Worm (Caenorhabditis elegans): ENCODE measurements around the gene R01H2.7.

R01H2.7 gene

ce11 chrIII:7080689-7081088 lies 35.1 kb upstream of the R01H2.7 start, which contains the start of gene ZK418.7:
Gene ZK418.7, minus strand, starts transcription at chrIII:7080789.
- no peak for TF ChIP-seq ceh-13 (GFP tag; optimal IDR thresholded peaks at IDR 0.05)
- no peak for TF ChIP-seq flt-1 (GFP tag; IDR thresholded peaks at IDR 0.05)
- TF ChIP-seq aly-1 (tag; optimal IDR thresholded peaks at IDR 0.05): no peak
- no peak for TF ChIP-seq tra-4 (tag; optimal IDR thresholded peaks at IDR 0.05)
- TF ChIP-seq F13C5.2 (tag; optimal IDR thresholded peaks at IDR 0.05): no peak
- TF ChIP-seq sea-1 (GFP tag; conservative IDR thresholded peaks at IDR 0.05): no peak
- TF ChIP-seq pes-1 (GFP tag; IDR thresholded peaks at IDR 0.05): no peak
- TF ChIP-seq hnd-1 (tag; optimal IDR thresholded peaks at IDR 0.05): no peak
- no peak for TF ChIP-seq hmg-4 (GFP tag; optimal IDR thresholded peaks at IDR 0.05)
- TF ChIP-seq tbx-37 (GFP tag; conservative IDR thresholded peaks at IDR 0.05): no peak
- no peak for TF ChIP-seq scrt-1 (GFP tag; IDR thresholded peaks at IDR 0.05)

- TF ChIP-seq tra-4 (tag; optimal IDR thresholded peaks at IDR 0.05) (no peak), ceh-13 (GFP tag; optimal IDR thresholded peaks at IDR 0.05) (no peak), tbx-11 (GFP tag; IDR thresholded peaks at IDR 0.05) (no peak), ets-7 (tag; optimal IDR thresholded peaks at IDR 0.05) (no peak), hnd-1 (tag; optimal IDR thresholded peaks at IDR 0.05) (no peak), flt-1 (GFP tag; IDR thresholded peaks at IDR 0.05) (no peak), F13C5.2 (tag; optimal IDR thresholded peaks at IDR 0.05) (no peak), ama-1 (optimal IDR thresholded peaks at IDR 0.05) (no peak), hmbx-1 (tag; optimal IDR thresholded peaks at IDR 0.05) (no peak), ceh-36 (tag; optimal IDR thresholded peaks at IDR 0.05) (no peak), aly-1 (tag; optimal IDR thresholded peaks at IDR 0.05) (no peak)
Measured at ce11 chrIII:7078737-7079136, 33.2 kb upstream of the R01H2.7 start, which contains the start of gene ZK418.6. Gene ZK418.6, minus strand, starts transcription at chrIII:7078837.

- TF ChIP-seq ets-7 (tag; optimal IDR thresholded peaks at IDR 0.05): no peak
- no peak for TF ChIP-seq hmbx-1 (tag; optimal IDR thresholded peaks at IDR 0.05)
- no peak for TF ChIP-seq tbx-11 (GFP tag; IDR thresholded peaks at IDR 0.05)
- no peak for TF ChIP-seq hmg-4 (GFP tag; optimal IDR thresholded peaks at IDR 0.05)
- no peak for TF ChIP-seq aly-1 (tag; optimal IDR thresholded peaks at IDR 0.05)
- no peak for TF ChIP-seq F13C5.2 (tag; optimal IDR thresholded peaks at IDR 0.05)
- TF ChIP-seq ceh-13 (GFP tag; optimal IDR thresholded peaks at IDR 0.05): no peak
- TF ChIP-seq tbx-37 (GFP tag; conservative IDR thresholded peaks at IDR 0.05): no peak
- no peak for TF ChIP-seq tra-4 (tag; optimal IDR thresholded peaks at IDR 0.05)
- TF ChIP-seq pes-1 (GFP tag; IDR thresholded peaks at IDR 0.05): no peak
- TF ChIP-seq ama-1 (optimal IDR thresholded peaks at IDR 0.05): no peak
- no peak for TF ChIP-seq scrt-1 (GFP tag; IDR thresholded peaks at IDR 0.05)
- no peak for TF ChIP-seq ceh-36 (tag; optimal IDR thresholded peaks at IDR 0.05)
- no peak for TF ChIP-seq hnd-1 (tag; optimal IDR thresholded peaks at IDR 0.05)
- TF ChIP-seq B0310.2 (tag; optimal IDR thresholded peaks at IDR 0.05): no peak
- no peak for TF ChIP-seq sea-1 (GFP tag; conservative IDR thresholded peaks at IDR 0.05)
Measured at ce11 chrIII:7076386-7076785, 30.8 kb upstream of the R01H2.7 start, which contains the start of gene ZK418.13. Gene ZK418.13, minus strand, starts transcription at chrIII:7076486.

DNA sequence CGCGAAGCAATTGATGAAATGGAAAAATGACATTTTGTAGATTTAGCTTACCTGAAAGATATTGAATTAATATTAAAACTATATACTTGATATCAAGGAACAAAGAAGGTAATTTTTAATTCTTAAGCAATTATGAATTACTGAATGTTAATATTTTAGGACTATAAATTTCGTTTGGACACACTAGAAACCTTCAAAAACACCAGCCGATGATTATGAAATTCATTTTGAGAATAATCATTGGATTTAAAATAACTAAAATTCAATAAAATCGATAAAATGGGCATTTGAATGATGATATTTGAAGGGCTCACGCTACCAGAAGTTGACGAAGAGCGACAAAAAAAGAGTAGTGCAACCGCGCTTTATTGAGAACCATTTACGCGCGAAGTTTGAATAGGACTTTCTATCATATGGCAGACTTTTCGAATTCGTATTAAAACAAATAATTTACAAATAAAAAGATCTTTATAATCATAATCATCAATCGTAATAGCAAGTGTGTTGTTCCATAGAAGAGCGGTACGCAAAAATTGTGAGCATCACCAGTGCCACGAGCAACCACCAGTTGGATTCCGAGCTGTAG lies 28.4 kb upstream of the R01H2.7 start, which contains the start of gene ZK418.5:
TSS of gene ZK418.5 (minus strand) at position 51 of the 586 bp plus-strand sequence.
- TF ChIP-seq F13C5.2 (tag; optimal IDR thresholded peaks at IDR 0.05) (peak; percentile 60), ama-1 (optimal IDR thresholded peaks at IDR 0.05) (no peak)

- TF ChIP-seq aly-1 (tag; optimal IDR thresholded peaks at IDR 0.05) (no peak), pes-1 (GFP tag; IDR thresholded peaks at IDR 0.05) (no peak), tbx-37 (GFP tag; conservative IDR thresholded peaks at IDR 0.05) (no peak)
Measured at ce11 chrIII:7072452-7072851, 26.9 kb upstream of the R01H2.7 start, which contains the start of gene lin-37. Gene lin-37, minus strand, starts transcription at chrIII:7072552.

DNA sequence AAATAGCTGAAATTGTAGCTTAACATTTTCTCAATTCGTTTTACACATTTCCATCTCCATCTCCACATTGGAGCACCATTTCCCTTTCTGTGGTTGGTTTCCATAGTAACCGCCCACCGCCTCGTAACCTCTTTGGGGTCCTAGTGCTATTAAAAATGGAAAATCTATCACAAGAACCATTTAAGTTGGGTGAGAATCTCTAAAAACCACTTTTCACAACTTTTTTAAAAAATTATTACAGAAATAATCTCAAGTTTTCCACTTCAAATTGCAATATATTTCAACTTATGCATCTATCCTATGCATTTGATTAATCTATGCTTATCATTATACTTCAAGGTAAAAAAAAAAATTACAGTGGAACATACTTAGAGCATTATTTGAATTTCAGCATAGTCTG lies 24.4 kb upstream of the R01H2.7 start, which contains the start of gene tmem-17:
TSS of gene tmem-17 (plus strand) at position 301 of the 400 bp plus-strand sequence.
- TF ChIP-seq ets-7 (tag; optimal IDR thresholded peaks at IDR 0.05) (no peak), scrt-1 (GFP tag; IDR thresholded peaks at IDR 0.05) (no peak), tra-4 (tag; optimal IDR thresholded peaks at IDR 0.05) (no peak), F13C5.2 (tag; optimal IDR thresholded peaks at IDR 0.05) (no peak), tbx-11 (GFP tag; IDR thresholded peaks at IDR 0.05) (no peak), pes-1 (GFP tag; IDR thresholded peaks at IDR 0.05) (no peak), sea-1 (GFP tag; conservative IDR thresholded peaks at IDR 0.05) (no peak), ceh-36 (tag; optimal IDR thresholded peaks at IDR 0.05) (no peak), hmg-4 (GFP tag; optimal IDR thresholded peaks at IDR 0.05) (no peak)

DNA sequence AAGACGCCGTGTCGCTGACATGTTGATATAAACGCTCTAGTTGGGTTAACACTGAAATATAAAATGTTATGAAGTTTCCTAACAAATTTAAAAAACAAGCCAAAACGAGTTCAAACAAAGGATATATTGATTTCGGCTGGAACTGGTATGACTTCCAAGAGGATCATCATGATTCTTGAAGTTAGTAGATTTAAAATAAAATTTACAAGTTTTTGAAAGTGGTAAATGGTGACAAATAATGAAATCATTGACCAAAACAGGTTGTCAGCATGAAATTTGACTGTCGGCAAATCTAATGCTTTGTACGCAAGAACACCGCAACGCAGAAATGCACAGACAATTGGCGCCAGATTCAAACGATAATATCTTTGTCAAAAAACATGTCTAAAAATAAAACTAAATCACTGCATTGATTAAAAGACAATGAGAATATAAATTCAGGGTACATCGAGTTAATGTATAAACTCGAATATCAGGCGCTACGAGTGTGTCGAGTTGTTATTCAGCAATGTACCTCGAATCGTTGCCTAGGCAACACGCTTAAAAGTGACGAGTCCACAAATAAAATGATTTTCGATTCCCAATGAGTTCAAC lies 23.1 kb upstream of the R01H2.7 start, which contains the start of the genes ubc-18 and R01H2.8:
TSS of gene ubc-18 (minus strand) at position 51 of the 594 bp plus-strand sequence.
TSS of gene R01H2.8 (plus strand) at position 544 of the 594 bp plus-strand sequence.
- TF ChIP-seq tbx-11 (GFP tag; IDR thresholded peaks at IDR 0.05): no peak
- no peak for TF ChIP-seq hnd-1 (tag; optimal IDR thresholded peaks at IDR 0.05)
- no peak for TF ChIP-seq ets-7 (tag; optimal IDR thresholded peaks at IDR 0.05)
- TF ChIP-seq ceh-36 (tag; optimal IDR thresholded peaks at IDR 0.05): no peak
- no peak for TF ChIP-seq pes-1 (GFP tag; IDR thresholded peaks at IDR 0.05)
- TF ChIP-seq aly-1 (tag; optimal IDR thresholded peaks at IDR 0.05): no peak
- no peak for TF ChIP-seq tra-4 (tag; optimal IDR thresholded peaks at IDR 0.05)

ce11 chrIII:7067385-7067896 lies 21.9 kb upstream of the R01H2.7 start, which contains the start of gene ger-1:
Gene ger-1, minus strand, starts transcription at chrIII:7067477.
- TF ChIP-seq tbx-37 (GFP tag; conservative IDR thresholded peaks at IDR 0.05): no peak
- no peak for TF ChIP-seq ceh-36 (tag; optimal IDR thresholded peaks at IDR 0.05)
- no peak for TF ChIP-seq B0310.2 (tag; optimal IDR thresholded peaks at IDR 0.05)
- no peak for TF ChIP-seq tbx-11 (GFP tag; IDR thresholded peaks at IDR 0.05)
- no peak for TF ChIP-seq ceh-13 (GFP tag; optimal IDR thresholded peaks at IDR 0.05)
- no peak for TF ChIP-seq aly-1 (tag; optimal IDR thresholded peaks at IDR 0.05)
- no peak for TF ChIP-seq ets-7 (tag; optimal IDR thresholded peaks at IDR 0.05)
- TF ChIP-seq ama-1 (optimal IDR thresholded peaks at IDR 0.05): no peak
- TF ChIP-seq sea-1 (GFP tag; conservative IDR thresholded peaks at IDR 0.05): no peak
- TF ChIP-seq hmbx-1 (tag; optimal IDR thresholded peaks at IDR 0.05): no peak
- no peak for TF ChIP-seq F13C5.2 (tag; optimal IDR thresholded peaks at IDR 0.05)
- TF ChIP-seq scrt-1 (GFP tag; IDR thresholded peaks at IDR 0.05): no peak
- TF ChIP-seq pes-1 (GFP tag; IDR thresholded peaks at IDR 0.05): no peak

Measured in whole organism, early embryonic.